Fruit fly (Drosophila melanogaster) ovary, adult (tissue): ENCODE measurements around the gene isoQC.

ENCODE experiments used
- CG17801 ChIP-seq: fragments of 200-800 bp; optimal IDR thresholded peaks from 2 replicates; lab custom pipeline; 2019; ENCODE audit warnings: missing biosample characterization, mild to moderate bottlenecking, missing genetic modification characterization, moderate library complexity; ENCODE audit not compliant: partially characterized antibody

The isoQC gene

dm6 chr3L:20474197-20474788, at the start of gene isoQC:
TSS of gene isoQC (plus strand) at chr3L:20474466.
- no peak for TF ChIP-seq CG17801 (GFP tag; lab: Kevin White, UChicago)

- TF ChIP-seq CG17801 (GFP tag; lab: Kevin White, UChicago): no peak
These were observed 48.4 kb upstream of the isoQC start, which contains the start of gene CG5282 for dm6 chr3L:20425888-20426287. TSS of gene CG5282 (minus strand) at chr3L:20426071.

dm6 chr3L:20427449-20427848, 46.8 kb upstream of the isoQC start, which contains the start of gene CG5274:
TSS of gene CG5274 (minus strand) at chr3L:20427666.
- TF ChIP-seq CG17801 (GFP tag; lab: Kevin White, UChicago): no peak

- peak; percentile 33 for TF ChIP-seq CG17801 (GFP tag; lab: Kevin White, UChicago)
These were observed 44.1 kb upstream of the isoQC start, which contains the start of gene CG5262 for dm6 chr3L:20430182-20430581. TSS of gene CG5262 (minus strand) at chr3L:20430475.

- TF ChIP-seq CG17801 (GFP tag; lab: Kevin White, UChicago): no peak
These were observed 42.6 kb upstream of the isoQC start for dm6 chr3L:20431619-20432018.

- peak; percentile 10 for TF ChIP-seq CG17801 (GFP tag; lab: Kevin White, UChicago)
These were observed 42.0 kb upstream of the isoQC start, which contains the start of the genes Las and Psn for dm6 chr3L:20432297-20432696. TSS of gene Las (minus strand) at chr3L:20432361. TSS of gene Psn (plus strand) at chr3L:20432468.

dm6 chr3L:20436069-20436468, 38.2 kb upstream of the isoQC start, which contains the start of the genes mRpL15 and CtIP:
TSS of gene mRpL15 (minus strand) at chr3L:20436209.
TSS of gene CtIP (plus strand) at chr3L:20436250.
- TF ChIP-seq CG17801 (GFP tag; lab: Kevin White, UChicago): peak; percentile 5

dm6 chr3L:20439772-20440171, 34.5 kb upstream of the isoQC start, which contains the start of gene Hpd:
TSS of gene Hpd (minus strand) at chr3L:20439872.
- TF ChIP-seq CG17801 (GFP tag; lab: Kevin White, UChicago): no peak

- no peak for TF ChIP-seq CG17801 (GFP tag; lab: Kevin White, UChicago)
These were observed 33.3 kb upstream of the isoQC start for dm6 chr3L:20440902-20441429.

dm6 chr3L:20441632-20442469, 32.4 kb upstream of the isoQC start, which contains the start of gene CG5910:
TSS of gene CG5910 (plus strand) at chr3L:20442419.
- no peak for TF ChIP-seq CG17801 (GFP tag; lab: Kevin White, UChicago)

- no peak for TF ChIP-seq CG17801 (GFP tag; lab: Kevin White, UChicago)
These were observed 31.5 kb upstream of the isoQC start for dm6 chr3L:20442674-20443313.

- peak; percentile 69 for TF ChIP-seq CG17801 (GFP tag; lab: Kevin White, UChicago)
These were observed 29.3 kb upstream of the isoQC start for dm6 chr3L:20444815-20445519.

dm6 chr3L:20446030-20446429, 28.2 kb upstream of the isoQC start:
- no peak for TF ChIP-seq CG17801 (GFP tag; lab: Kevin White, UChicago)

dm6 chr3L:20447337-20447736, 26.9 kb upstream of the isoQC start:
- no peak for TF ChIP-seq CG17801 (GFP tag; lab: Kevin White, UChicago)
